In genomic region chrIII:9089325-9089823, ce11 we compare ENCODE assay signal across 2 worm cellular contexts.
A peak's percentile ranks its signal among the peaks of the same experiment; 100 is the strongest.
TF ChIP-seq lines count a peak whose summit lies in the region.

mccc-2 (minus strand) TSS chrIII:9089375.
mrpl-44 (minus strand) TSS chrIII:9089375.

TF ChIP-seq in whole organism, L1 larva, 84 proteins besides CTCF, POLR2A, EP300 and RAD21 (continued from another document):
- TF ChIP-seq nhr-20 (tag; optimal IDR thresholded peaks at IDR 0.05; lab: Kevin White, UChicago) (peak; percentile 23), lin-35 (GFP tag; optimal IDR thresholded peaks at IDR 0.05; lab: Kevin White, UChicago) (peak; percentile 90 to 95), ceh-82 (tag; optimal IDR thresholded peaks at IDR 0.05; lab: Kevin White, UChicago) (peak in 2 of 3 experiments; percentile 14 to 25), pag-3 (tag; optimal IDR thresholded peaks at IDR 0.05; lab: Kevin White, UChicago; ENCODE audit: borderline replicate concordance, insufficient read depth) (no peak), ceh-88 (GFP tag; IDR thresholded peaks at IDR 0.05; lab: Robert Waterston, UW) (no peak), swsn-7 (tag; optimal IDR thresholded peaks at IDR 0.05; lab: Kevin White, UChicago) (peak; percentile 30)
TF ChIP-seq in whole organism, L1 larva: peak in this region for 13.

TF ChIP-seq in whole organism, L2 larva, 48 proteins besides CTCF, POLR2A, EP300 and RAD21 (continued from another document):
- TF ChIP-seq unc-62 (GFP tag; optimal IDR thresholded peaks at IDR 0.05; lab: Kevin White, UChicago): no peak
- TF ChIP-seq ZK546.5 (tag; optimal IDR thresholded peaks at IDR 0.05; lab: Kevin White, UChicago): no peak
- peak; percentile 7 for TF ChIP-seq fos-1 (tag; optimal IDR thresholded peaks at IDR 0.05; lab: Kevin White, UChicago)
